Fruit fly (Drosophila melanogaster) whole organism, embryonic: Measurements from ENCODE around the gene Gr39a.

Experiments used
- CG10209 ChIP-seq: fragments of 200-800 bp; sonication (Bioruptor generic); optimal IDR thresholded peaks from 3 replicates; lab custom pipeline; 2017; ENCODE audit warnings: missing biosample characterization, mild to moderate bottlenecking, missing genetic modification characterization, missing genetic modification reagents
- CG1024 ChIP-seq: fragments of 200-800 bp; sonication (Bioruptor generic); IDR thresholded peaks from 2 replicates; pipeline ENCODE4 v1.3.6; 2022; ENCODE audit warnings: missing biosample characterization, missing genetic modification characterization
- CG10267 ChIP-seq: fragments of 200-800 bp; sonication (Bioruptor generic); optimal IDR thresholded peaks from 2 replicates; lab custom pipeline; 2018; ENCODE audit warnings: missing biosample characterization, mild to moderate bottlenecking, missing genetic modification characterization, moderate library complexity
- CG11456 ChIP-seq: fragments of 200-800 bp; sonication (Bioruptor generic); IDR thresholded peaks from 3 replicates; pipeline ENCODE4 v1.3.6; 2022; ENCODE audit warnings: missing biosample characterization, missing genetic modification characterization
- CG12104 ChIP-seq: fragments of 200-800 bp; sonication (Bioruptor generic); optimal IDR thresholded peaks from 3 replicates; lab custom pipeline; 2016; ENCODE audit warnings: missing biosample characterization, missing genetic modification characterization
- CG13296 ChIP-seq: fragments of 200-800 bp; sonication (Bioruptor generic); optimal IDR thresholded peaks from 3 replicates; lab custom pipeline; 2018; ENCODE audit warnings: missing biosample characterization, mild to moderate bottlenecking, missing genetic modification characterization
- CG14014 ChIP-seq: fragments of 200-800 bp; sonication (Bioruptor generic); IDR thresholded peaks from 2 replicates; pipeline ENCODE4 v1.3.6; 2022; ENCODE audit warnings: missing biosample characterization, missing genetic modification characterization
- CG15011 ChIP-seq: fragments of 200-800 bp; sonication (Bioruptor generic); optimal IDR thresholded peaks from 3 replicates; lab custom pipeline; 2018; ENCODE audit warnings: missing biosample characterization, mild to moderate bottlenecking, missing genetic modification characterization
- CG17912 ChIP-seq: fragments of 200-800 bp; sonication (Bioruptor generic); optimal IDR thresholded peaks from 2 replicates; lab custom pipeline; 2018; ENCODE audit warnings: missing biosample characterization, mild to moderate bottlenecking, missing genetic modification characterization
- CG18262 ChIP-seq: fragments of 200-800 bp; optimal IDR thresholded peaks from 3 replicates; lab custom pipeline; 2019; ENCODE audit warnings: missing biosample characterization, mild to moderate bottlenecking, missing genetic modification characterization, moderate library complexity
- CG2129 ChIP-seq: fragments of 200-800 bp; sonication (Bioruptor generic); IDR thresholded peaks from 2 replicates; pipeline ENCODE4 v1.3.6; 2022; ENCODE audit warnings: missing biosample characterization, missing genetic modification characterization; ENCODE audit not compliant: partially characterized antibody
- CG2678 ChIP-seq: fragments of 200-800 bp; sonication (Bioruptor generic); optimal IDR thresholded peaks from 3 replicates; lab custom pipeline; 2019; ENCODE audit warnings: missing biosample characterization, mild to moderate bottlenecking, missing genetic modification characterization, moderate library complexity
- CG30020 ChIP-seq: fragments of 200-800 bp; optimal IDR thresholded peaks from 2 replicates; lab custom pipeline; 2019; ENCODE audit warnings: missing biosample characterization, mild to moderate bottlenecking, missing genetic modification characterization, moderate library complexity
- CG32772 ChIP-seq: fragments of 200-800 bp; sonication (Bioruptor generic); IDR thresholded peaks from 2 replicates; pipeline ENCODE4 v1.3.6; 2022; ENCODE audit warnings: missing biosample characterization, missing genetic modification characterization
- CG3847 ChIP-seq: fragments of 200-800 bp; sonication (Bioruptor generic); IDR thresholded peaks from 2 replicates; pipeline ENCODE4 v1.3.6; 2022; ENCODE audit warnings: missing biosample characterization, missing genetic modification characterization
- CG5180 ChIP-seq: fragments of 200-800 bp; sonication (Bioruptor generic); optimal IDR thresholded peaks from 3 replicates; lab custom pipeline; 2017; ENCODE audit warnings: missing biosample characterization, missing genetic modification characterization, mild to moderate bottlenecking, moderate library complexity, missing genetic modification reagents
- CG6254 ChIP-seq: fragments of 200-800 bp; sonication (Bioruptor generic); optimal IDR thresholded peaks from 3 replicates; lab custom pipeline; 2017; ENCODE audit warnings: mild to moderate bottlenecking, missing biosample characterization, missing genetic modification reagents, missing genetic modification characterization
- CG6272 ChIP-seq: fragments of 200-800 bp; sonication (Bioruptor generic); IDR thresholded peaks from 2 replicates; pipeline ENCODE4 v1.3.6; 2022; ENCODE audit warnings: missing biosample characterization, missing genetic modification characterization
- CG9609 ChIP-seq: fragments of 200-800 bp; sonication (Bioruptor generic); optimal IDR thresholded peaks from 3 replicates; lab custom pipeline; 2016; ENCODE audit warnings: missing biosample characterization, missing genetic modification characterization
- CoRest ChIP-seq: fragments of 200-800 bp; sonication (Bioruptor generic); optimal IDR thresholded peaks from 3 replicates; lab custom pipeline; 2018; ENCODE audit warnings: missing biosample characterization, mild to moderate bottlenecking, missing genetic modification characterization, moderate library complexity
- Dek ChIP-seq: fragments of 200-800 bp; sonication (Bioruptor generic); optimal IDR thresholded peaks from 3 replicates; lab custom pipeline; 2019; ENCODE audit warnings: missing biosample characterization, mild to moderate bottlenecking, missing genetic modification characterization, moderate library complexity
- Ets65A ChIP-seq: fragments of 200-800 bp; sonication (Bioruptor generic); peaks from one replicate; lab custom pipeline; 2016; ENCODE audit warnings: missing biosample characterization, missing genetic modification characterization
- HLH54F ChIP-seq: fragments of 200-800 bp; sonication (Bioruptor generic); optimal IDR thresholded peaks from 3 replicates; lab custom pipeline; 2016; ENCODE audit warnings: missing biosample characterization, missing genetic modification characterization
- MTF-1 ChIP-seq: fragments of 200-800 bp; sonication (Bioruptor generic); optimal IDR thresholded peaks from 2 replicates; lab custom pipeline; 2018; ENCODE audit warnings: missing biosample characterization, mild to moderate bottlenecking, missing genetic modification characterization, borderline replicate concordance
- Meics ChIP-seq: fragments of 200-800 bp; sonication (Bioruptor generic); optimal IDR thresholded peaks from 2 replicates; lab custom pipeline; 2017; ENCODE audit warnings: missing biosample characterization, mild to moderate bottlenecking, missing genetic modification characterization
- NC2α ChIP-seq: fragments of 200-800 bp; sonication (Bioruptor generic); optimal IDR thresholded peaks from 2 replicates; lab custom pipeline; 2016; ENCODE audit warnings: missing biosample characterization, missing genetic modification characterization
- Poxn ChIP-seq: fragments of 200-800 bp; sonication (Bioruptor generic); IDR thresholded peaks from 2 replicates; pipeline ENCODE4 v1.3.6; 2022; ENCODE audit warnings: missing biosample characterization, missing genetic modification characterization
- ash1 ChIP-seq: fragments of 200-800 bp; sonication (Bioruptor generic); optimal IDR thresholded peaks from 2 replicates; lab custom pipeline; 2018; ENCODE audit warnings: missing biosample characterization, mild to moderate bottlenecking, missing genetic modification characterization
- ci ChIP-seq: fragments of 200-800 bp; sonication (Bioruptor generic); IDR thresholded peaks from 3 replicates; pipeline ENCODE4 v1.3.6; 2022; ENCODE audit warnings: missing biosample characterization, missing genetic modification characterization
- crp ChIP-seq, 2 experiments: fragments of 200-800 bp; sonication (Bioruptor generic); optimal IDR thresholded peaks; 2 replicates in 1 of 2; 3 replicates in 1 of 2; lab custom pipeline; 2017; ENCODE audit warnings: missing biosample characterization in 2 of 2, missing genetic modification characterization in 2 of 2, mild to moderate bottlenecking in 1 of 2, moderate library complexity in 1 of 2
- dpn ChIP-seq, 2 experiments: fragments of 200-800 bp; sonication (Bioruptor generic); optimal IDR thresholded peaks; 3 replicates each; lab custom pipeline; 2016; ENCODE audit warnings: missing biosample characterization in 2 of 2, missing genetic modification characterization in 2 of 2
- gsb-n ChIP-seq: fragments of 200-800 bp; sonication (Bioruptor generic); optimal IDR thresholded peaks from 3 replicates; lab custom pipeline; 2018; ENCODE audit warnings: missing biosample characterization, mild to moderate bottlenecking, missing genetic modification characterization
- insv ChIP-seq, 2 experiments: fragments of 200-800 bp; sonication (Bioruptor generic); optimal IDR thresholded peaks; 3 replicates each; lab custom pipeline; 2016 to 2018; ENCODE audit warnings: missing biosample characterization in 2 of 2, missing genetic modification characterization in 2 of 2
- jing ChIP-seq: fragments of 200-800 bp; sonication (Bioruptor generic); optimal IDR thresholded peaks from 2 replicates; lab custom pipeline; 2018; ENCODE audit warnings: missing biosample characterization, mild to moderate bottlenecking, missing genetic modification characterization
- ken ChIP-seq: fragments of 200-800 bp; sonication (Bioruptor generic); IDR thresholded peaks from 3 replicates; pipeline ENCODE4 v1.3.6; 2022; ENCODE audit warnings: missing biosample characterization, missing genetic modification characterization
- klu ChIP-seq: fragments of 200-800 bp; sonication (Bioruptor generic); IDR thresholded peaks from 2 replicates; pipeline ENCODE4 v1.3.6; 2022; ENCODE audit warnings: missing biosample characterization, missing genetic modification characterization
- maf-S ChIP-seq: fragments of 200-800 bp; sonication (Bioruptor generic); optimal IDR thresholded peaks from 2 replicates; lab custom pipeline; 2016; ENCODE audit warnings: missing biosample characterization, missing genetic modification characterization
- mam ChIP-seq: fragments of 200-800 bp; sonication (Bioruptor generic); optimal IDR thresholded peaks from 3 replicates; lab custom pipeline; 2016; ENCODE audit warnings: missing biosample characterization, missing genetic modification characterization
- nau ChIP-seq: fragments of 200-800 bp; sonication (Bioruptor generic); optimal IDR thresholded peaks from 3 replicates; lab custom pipeline; 2017; ENCODE audit warnings: missing biosample characterization, mild to moderate bottlenecking, missing genetic modification characterization, missing genetic modification reagents
- nerfin-2 ChIP-seq: fragments of 200-800 bp; sonication (Bioruptor generic); IDR thresholded peaks from 2 replicates; pipeline ENCODE4 v1.3.6; 2022; ENCODE audit warnings: missing biosample characterization, missing genetic modification characterization; ENCODE audit not compliant: partially characterized antibody
- oc ChIP-seq: fragments of 200-800 bp; sonication (Bioruptor generic); optimal IDR thresholded peaks from 2 replicates; lab custom pipeline; 2018; ENCODE audit warnings: missing biosample characterization, mild to moderate bottlenecking, missing genetic modification characterization, moderate library complexity
- onecut ChIP-seq: fragments of 200-800 bp; sonication (Bioruptor generic); IDR thresholded peaks from 2 replicates; pipeline ENCODE4 v1.3.6; 2022; ENCODE audit warnings: missing biosample characterization, missing genetic modification characterization
- row ChIP-seq: fragments of 200-800 bp; sonication (Bioruptor generic); IDR thresholded peaks from 3 replicates; pipeline ENCODE4 v1.3.6; 2022; ENCODE audit warnings: missing biosample characterization, missing genetic modification characterization
- run ChIP-seq: fragments of 200-800 bp; sonication (Bioruptor generic); optimal IDR thresholded peaks from 3 replicates; lab custom pipeline; 2018; ENCODE audit warnings: missing biosample characterization, mild to moderate bottlenecking, missing genetic modification characterization
- sc ChIP-seq, 3 experiments: fragments of >200 bp in 2 of 3; fragments of 200-800 bp in 1 of 3; sonication (Bioruptor generic) in 1 of 3; optimal IDR thresholded peaks; 2 replicates in 2 of 3; 3 replicates in 1 of 3; lab custom pipeline; 2017; ENCODE audit warnings: mild to moderate bottlenecking in 1 of 3, missing biosample characterization in 1 of 3, missing genetic modification characterization in 1 of 3, missing genetic modification reagents in 1 of 3
- ssp ChIP-seq: fragments of 200-800 bp; sonication (Bioruptor generic); IDR thresholded peaks from 2 replicates; pipeline ENCODE4 v1.3.6; 2022; ENCODE audit warnings: missing biosample characterization, missing genetic modification characterization
- tin ChIP-seq: fragments of 200-800 bp; sonication (Bioruptor generic); optimal IDR thresholded peaks from 3 replicates; lab custom pipeline; 2016; ENCODE audit warnings: missing biosample characterization, missing genetic modification characterization
- unc-4 ChIP-seq: fragments of 200-800 bp; sonication (Bioruptor generic); IDR thresholded peaks from 2 replicates; pipeline ENCODE4 v1.3.6; 2022; ENCODE audit warnings: missing biosample characterization, missing genetic modification characterization; ENCODE audit not compliant: partially characterized antibody
- wor ChIP-seq: fragments of 200-800 bp; sonication (Bioruptor generic); IDR thresholded peaks from 2 replicates; pipeline ENCODE4 v1.3.6; 2022; ENCODE audit warnings: missing biosample characterization, missing genetic modification characterization
- zen ChIP-seq: fragments of 200-800 bp; sonication (Bioruptor generic); optimal IDR thresholded peaks from 3 replicates; lab custom pipeline; 2018; ENCODE audit warnings: missing biosample characterization, mild to moderate bottlenecking, missing genetic modification characterization, moderate library complexity

The Gr39a gene

dm6 chr2L:21260869-21261268 lies 29.7 kb upstream of the Gr39a start (continued):
- TF ChIP-seq CG10267 (tag; lab: Kevin White, UChicago) (peak; percentile 52), CoRest (tag; lab: Kevin White, UChicago) (no peak), Poxn (GFP tag; lab: Robert Waterston, UW) (no peak), crp (GFP tag; optimal IDR thresholded peaks at IDR 0.05; lab: Kevin White, UChicago) (peak in 1 of 2 experiments; percentile 62), CG1024 (GFP tag; lab: Robert Waterston, UW) (no peak), HLH54F (GFP tag; lab: Kevin White, UChicago) (peak; percentile 5), gsb-n (tag; lab: Kevin White, UChicago) (no peak), CG6254 (GFP tag; lab: Kevin White, UChicago) (no peak), Meics (GFP tag; lab: Kevin White, UChicago) (no peak), row (GFP tag; lab: Robert Waterston, UW) (peak; percentile 64; the same call in 1 of the 3 replicates), tin (no peak), CG14014 (0 out of 2 replicates have a peak, but pooled peaks have one; percentile 33), CG32772 (GFP tag; lab: Robert Waterston, UW) (no peak), ssp (GFP tag; lab: Robert Waterston, UW) (no peak; the same call in none of the 2 replicates), wor (no peak), nau (GFP tag; lab: Kevin White, UChicago) (peak; percentile 45), Dek (tag; lab: Kevin White, UChicago) (no peak), CG6272 (no peak), insv (GFP tag; optimal IDR thresholded peaks at IDR 0.05; lab: Kevin White, UChicago) (no peak), dpn (GFP tag; optimal IDR thresholded peaks at IDR 0.05; lab: Kevin White, UChicago) (peak in 1 of 2 experiments; percentile 18), CG3847 (GFP tag; lab: Robert Waterston, UW) (no peak), CG18262 (tag; lab: Kevin White, UChicago) (peak; percentile 29), unc-4 (peak; percentile 43; the same call in 1 of the 2 replicates), klu (no peak), CG12104 (GFP tag; lab: Kevin White, UChicago) (no peak), CG13296 (no peak), oc (no peak), jing (GFP tag; lab: Kevin White, UChicago) (no peak), MTF-1 (GFP tag; lab: Kevin White, UChicago) (no peak), ken (GFP tag; lab: Robert Waterston, UW) (no peak), CG2129 (GFP tag; lab: Robert Waterston, UW) (no peak), CG9609 (GFP tag; lab: Kevin White, UChicago) (no peak), CG2678 (tag; lab: Kevin White, UChicago) (no peak), CG15011 (GFP tag; lab: Kevin White, UChicago) (no peak), Ets65A (GFP tag; lab: Kevin White, UChicago) (peak; percentile 77), ash1 (GFP tag; lab: Kevin White, UChicago) (peak; percentile 9), zen (tag; lab: Kevin White, UChicago) (peak; percentile 57), maf-S (peak; percentile 12), CG11456 (GFP tag; lab: Robert Waterston, UW) (no peak), CG30020 (tag; lab: Kevin White, UChicago) (peak; percentile 75), ci (no peak; the same call in 2 of the 3 replicates), CG17912 (no peak), CG5180 (GFP tag; lab: Kevin White, UChicago) (no peak), run (tag; lab: Kevin White, UChicago) (no peak), sc (optimal IDR thresholded peaks at IDR 0.05; lab: Kevin White, UChicago) (no peak), sc (GFP tag; optimal IDR thresholded peaks at IDR 0.05; lab: Kevin White, UChicago) (no peak), NC2α (GFP tag; lab: Kevin White, UChicago) (no peak), nerfin-2 (GFP tag; lab: Robert Waterston, UW) (no peak), onecut (GFP tag; lab: Robert Waterston, UW) (no peak), mam (GFP tag; lab: Kevin White, UChicago) (peak; percentile 16), CG10209 (GFP tag; lab: Kevin White, UChicago) (no peak)
